Worm (Caenorhabditis elegans) whole organism, late embryonic: Measurements from ENCODE around the gene R08A2.2.
A peak's percentile ranks its signal among the peaks of the same experiment; 100 is the strongest.

Experiments
- C08G9.2 ChIP-seq: sonication (generic microtip); optimal IDR thresholded peaks from 2 replicates; lab custom pipeline; 2016; ENCODE audit warnings: mild to moderate bottlenecking, missing genetic modification characterization, moderate library complexity, missing compliant biosample characterization
- C38D4.7 ChIP-seq: fragments of 200-800 bp; sonication (Bioruptor generic); optimal IDR thresholded peaks from 2 replicates; lab custom pipeline; 2018; ENCODE audit warnings: mild to moderate bottlenecking, missing genetic modification characterization, moderate library complexity, missing compliant biosample characterization
- F13H6.1 ChIP-seq: sonication (generic microtip); optimal IDR thresholded peaks from 2 replicates; lab custom pipeline; 2016; ENCODE audit warnings: missing genetic modification characterization, missing compliant biosample characterization
- K02D7.2 ChIP-seq: sonication (generic microtip); optimal IDR thresholded peaks from 2 replicates; lab custom pipeline; 2017; ENCODE audit warnings: mild to moderate bottlenecking, missing genetic modification characterization, missing compliant biosample characterization
- T23F11.4 ChIP-seq: fragments of 200-800 bp; sonication (Bioruptor generic); optimal IDR thresholded peaks from 2 replicates; lab custom pipeline; 2018; ENCODE audit warnings: mild to moderate bottlenecking, missing genetic modification characterization, missing compliant biosample characterization
- ahr-1 ChIP-seq: sonication (generic microtip); optimal IDR thresholded peaks from 2 replicates; lab custom pipeline; 2016; ENCODE audit warnings: missing genetic modification characterization, missing compliant biosample characterization
- ama-1 ChIP-seq: fragments of 150-350 bp; optimal IDR thresholded peaks from 2 replicates; lab custom pipeline; 2014
- ceh-14 ChIP-seq: sonication (generic microtip); optimal IDR thresholded peaks from 2 replicates; lab custom pipeline; 2016; ENCODE audit warnings: missing genotype, missing genetic modification characterization, missing compliant biosample characterization
- ceh-19 ChIP-seq: fragments of 200-800 bp; sonication (Bioruptor generic); optimal IDR thresholded peaks from 2 replicates; lab custom pipeline; 2018; ENCODE audit warnings: mild to moderate bottlenecking, missing genetic modification characterization, missing compliant biosample characterization
- ceh-31 ChIP-seq: sonication (generic microtip); optimal IDR thresholded peaks from 2 replicates; lab custom pipeline; 2016; ENCODE audit warnings: missing genetic modification characterization, missing compliant biosample characterization
- ceh-45 ChIP-seq: fragments of 200-800 bp; sonication (Bioruptor generic); IDR thresholded peaks from 2 replicates; pipeline ENCODE4 v1.3.6; 2022; ENCODE audit warnings: missing genetic modification reagents, missing genetic modification characterization, missing compliant biosample characterization
- ceh-48 ChIP-seq: sonication (generic microtip); optimal IDR thresholded peaks from 2 replicates; lab custom pipeline; 2016; ENCODE audit warnings: missing genetic modification characterization, inconsistent platforms, missing compliant biosample characterization
- ceh-6 ChIP-seq: fragments of 200-800 bp; sonication (Bioruptor generic); optimal IDR thresholded peaks from 2 replicates; lab custom pipeline; 2018; ENCODE audit warnings: mild to moderate bottlenecking, missing genetic modification characterization, missing compliant biosample characterization
- che-1 ChIP-seq: sonication (generic microtip); optimal IDR thresholded peaks from 2 replicates; lab custom pipeline; 2016; ENCODE audit warnings: mild to moderate bottlenecking, missing genetic modification characterization, missing compliant biosample characterization
- dmd-4 ChIP-seq: sonication (generic microtip); optimal IDR thresholded peaks from 2 replicates; lab custom pipeline; 2016; ENCODE audit warnings: borderline replicate concordance, missing genetic modification characterization, missing compliant biosample characterization
- elt-2 ChIP-seq: sonication (generic microtip); optimal IDR thresholded peaks from 2 replicates; lab custom pipeline; 2016; ENCODE audit warnings: missing genetic modification reagents, missing genetic modification characterization, missing compliant biosample characterization
- elt-4 ChIP-seq: sonication (generic microtip); optimal IDR thresholded peaks from 2 replicates; lab custom pipeline; 2016; ENCODE audit warnings: missing genetic modification characterization, missing compliant biosample characterization
- fax-1 ChIP-seq: sonication (generic microtip); optimal IDR thresholded peaks from 2 replicates; lab custom pipeline; 2016; ENCODE audit warnings: missing genotype, missing genetic modification characterization, missing compliant biosample characterization
- fkh-10 ChIP-seq: fragments of 150-350 bp; optimal IDR thresholded peaks from 2 replicates; lab custom pipeline; 2014; ENCODE audit warnings: missing biosample characterization, missing genetic modification reagents, missing genetic modification characterization
- gmeb-2 ChIP-seq: sonication (generic microtip); optimal IDR thresholded peaks from 2 replicates; lab custom pipeline; 2016; ENCODE audit warnings: missing genetic modification characterization, inconsistent platforms, missing compliant biosample characterization
- hlh-15 ChIP-seq: sonication (generic microtip); optimal IDR thresholded peaks from 2 replicates; lab custom pipeline; 2016; ENCODE audit warnings: missing genetic modification characterization, missing compliant biosample characterization
- madf-2 ChIP-seq: sonication (generic microtip); optimal IDR thresholded peaks from 2 replicates; lab custom pipeline; 2017; ENCODE audit warnings: missing genetic modification characterization, missing compliant biosample characterization
- nfya-1 ChIP-seq: sonication (generic microtip); optimal IDR thresholded peaks from 2 replicates; lab custom pipeline; 2017; ENCODE audit warnings: missing genetic modification characterization, mild to moderate bottlenecking, missing compliant biosample characterization, antibody characterized with exemption, moderate library complexity
- pat-9 ChIP-seq: fragments of 200-800 bp; sonication (Bioruptor generic); optimal IDR thresholded peaks from 2 replicates; lab custom pipeline; 2018; ENCODE audit warnings: mild to moderate bottlenecking, missing genetic modification characterization, moderate library complexity, missing compliant biosample characterization
- pha-4 ChIP-seq: fragments of 150-350 bp; optimal IDR thresholded peaks from 2 replicates; lab custom pipeline; 2018; ENCODE audit warnings: missing biosample characterization, missing genetic modification reagents, missing genetic modification characterization
- pros-1 ChIP-seq: fragments of 150-350 bp; optimal IDR thresholded peaks from 2 replicates; lab custom pipeline; 2014; ENCODE audit warnings: missing biosample characterization, missing genetic modification reagents, missing genetic modification characterization
- ref-2 ChIP-seq: sonication (generic microtip); optimal IDR thresholded peaks from 2 replicates; lab custom pipeline; 2016; ENCODE audit warnings: missing genetic modification characterization, missing compliant biosample characterization
- sox-4 ChIP-seq: sonication (generic microtip); optimal IDR thresholded peaks from 2 replicates; lab custom pipeline; 2017; ENCODE audit warnings: mild to moderate bottlenecking, missing genetic modification characterization, inconsistent platforms, missing compliant biosample characterization
- tbx-7 ChIP-seq: sonication (generic microtip); optimal IDR thresholded peaks from 2 replicates; lab custom pipeline; 2016; ENCODE audit warnings: missing genotype, missing genetic modification characterization, missing compliant biosample characterization
- unc-3 ChIP-seq, 2 experiments: fragments of 200-800 bp in 1 of 2; sonication (Bioruptor generic) in 1 of 2; sonication (generic microtip) in 1 of 2; conservative IDR thresholded peaks in 1 of 2; optimal IDR thresholded peaks in 1 of 2; 2 replicates each; pipeline versions ENCODE4 v1.3.6 to Lab custom; 2016 to 2022; ENCODE audit warnings: missing compliant biosample characterization in 2 of 2, missing genetic modification characterization in 2 of 2, missing genetic modification reagents in 1 of 2
- unc-42 ChIP-seq: sonication (generic microtip); optimal IDR thresholded peaks from 2 replicates; lab custom pipeline; 2016; ENCODE audit warnings: missing genotype, missing genetic modification characterization, missing compliant biosample characterization
- unc-55 ChIP-seq: sonication (generic microtip); optimal IDR thresholded peaks from 2 replicates; lab custom pipeline; 2017; ENCODE audit warnings: missing biosample characterization, missing genetic modification reagents, missing genetic modification characterization
- ztf-16 ChIP-seq: sonication (generic microtip); optimal IDR thresholded peaks from 2 replicates; lab custom pipeline; 2017; ENCODE audit warnings: missing genetic modification characterization, missing compliant biosample characterization

Gene R08A2.2

DNA sequence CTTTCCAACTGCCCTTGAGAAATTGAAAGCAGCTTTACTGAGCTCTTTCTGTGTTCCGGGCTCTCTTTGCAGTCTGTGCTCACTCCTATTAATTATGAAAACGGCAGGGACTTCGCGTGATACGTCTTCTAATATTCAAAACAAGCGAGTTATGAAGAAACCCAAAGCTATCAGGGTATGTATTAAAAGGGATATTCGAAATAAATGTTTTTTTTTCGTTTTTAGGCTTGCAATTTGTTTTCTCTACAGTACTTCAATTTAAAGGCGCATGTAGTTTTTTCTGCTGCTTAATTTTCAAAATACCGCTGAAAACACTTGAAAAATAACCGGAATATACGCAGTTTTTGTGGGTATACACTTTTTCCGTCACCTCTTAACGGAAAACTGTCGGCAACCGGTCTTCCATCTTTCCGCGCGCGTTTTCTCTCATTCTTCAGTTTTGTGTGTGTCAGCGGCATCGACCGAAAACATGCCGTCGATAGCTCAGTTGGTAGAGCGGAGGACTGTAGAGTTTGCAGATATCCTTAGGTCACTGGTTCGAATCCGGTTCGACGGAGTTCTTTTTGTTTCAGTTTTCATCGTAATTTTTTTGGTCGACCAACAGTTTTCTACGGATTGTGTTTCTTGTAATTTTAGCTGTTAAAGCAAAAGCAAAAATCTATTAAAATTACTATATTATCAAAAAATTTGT lies 26.3 kb downstream of the R08A2.2 start, which contains the start of gene gasr-8:
TSS of gene gasr-8 (plus strand) at position 51 of the 691 bp plus-strand sequence.
- peak; percentile 57 for TF ChIP-seq gmeb-2 (tag; lab: Kevin White, UChicago)
- TF ChIP-seq ztf-16 (tag; lab: Kevin White, UChicago): peak; percentile 3
- no peak for TF ChIP-seq ama-1 (lab: Kevin White, UChicago)
- TF ChIP-seq fax-1 (tag; lab: Kevin White, UChicago): peak; percentile 15
- peak; percentile 24 for TF ChIP-seq C08G9.2 (tag; lab: Kevin White, UChicago)
- no peak for TF ChIP-seq elt-4 (tag; lab: Kevin White, UChicago)
- TF ChIP-seq ceh-19: peak; percentile 33
- TF ChIP-seq sox-4 (tag; lab: Kevin White, UChicago): peak; percentile 9
- no peak for TF ChIP-seq unc-55 (GFP tag; lab: Kevin White, UChicago)
- TF ChIP-seq ref-2 (tag; lab: Kevin White, UChicago): no peak
- TF ChIP-seq ceh-6: peak; percentile 20
- TF ChIP-seq hlh-15 (tag; lab: Kevin White, UChicago): peak; percentile 36
- TF ChIP-seq dmd-4: peak; percentile 49
- TF ChIP-seq tbx-7 (tag; lab: Kevin White, UChicago): no peak
- peak; percentile 15 for TF ChIP-seq ceh-48 (tag; lab: Kevin White, UChicago)
- no peak for TF ChIP-seq ahr-1
- peak; percentile 22 for TF ChIP-seq C38D4.7
- TF ChIP-seq K02D7.2 (tag; lab: Kevin White, UChicago): peak; percentile 13
- TF ChIP-seq unc-42 (tag; lab: Kevin White, UChicago): no peak
- TF ChIP-seq che-1 (tag; lab: Kevin White, UChicago): peak; percentile 57
- TF ChIP-seq F13H6.1: no peak
- no peak for TF ChIP-seq ceh-31 (tag; lab: Kevin White, UChicago)
- TF ChIP-seq nfya-1 (tag; lab: Kevin White, UChicago): peak; percentile 4
- TF ChIP-seq ceh-14 (tag; lab: Kevin White, UChicago): no peak
- no peak for TF ChIP-seq pha-4 (tag; lab: Kevin White, UChicago)
- 0 out of 2 replicates have a peak, but pooled peaks have one; percentile 18 for TF ChIP-seq unc-3 (GFP tag; conservative IDR thresholded peaks at IDR 0.05; lab: Robert Waterston, UW)
- TF ChIP-seq unc-3 (tag; optimal IDR thresholded peaks at IDR 0.05; lab: Kevin White, UChicago): no peak
- peak; percentile 57 for TF ChIP-seq elt-2 (tag; lab: Kevin White, UChicago)
- TF ChIP-seq pros-1 (tag; lab: Kevin White, UChicago): no peak
- no peak for TF ChIP-seq fkh-10 (GFP tag; lab: Kevin White, UChicago)
- TF ChIP-seq pat-9 (tag; lab: Kevin White, UChicago): peak; percentile 48
- TF ChIP-seq ceh-45 (GFP tag; lab: Robert Waterston, UW): no peak

ce11 chrV:14688097-14688912 lies 27.2 kb downstream of the R08A2.2 start, which contains the start of gene C47E8.11:
TSS of gene C47E8.11 (plus strand) at chrV:14688616.
- TF ChIP-seq ref-2 (tag; lab: Kevin White, UChicago) (no peak), nfya-1 (tag; lab: Kevin White, UChicago) (peak; percentile 12), madf-2 (tag; lab: Kevin White, UChicago) (no peak)
- TF ChIP-seq, all 69 proteins: peak for 1

- TF ChIP-seq ceh-19 (no peak), T23F11.4 (GFP tag; lab: Kevin White, UChicago) (peak; percentile 2), madf-2 (tag; lab: Kevin White, UChicago) (no peak), unc-55 (GFP tag; lab: Kevin White, UChicago) (no peak)
These were observed 28.2 kb downstream of the R08A2.2 start for ce11 chrV:14687106-14687964.
